Fruit fly (Drosophila melanogaster): ENCODE data around the gene omd.

The omd gene

DNA sequence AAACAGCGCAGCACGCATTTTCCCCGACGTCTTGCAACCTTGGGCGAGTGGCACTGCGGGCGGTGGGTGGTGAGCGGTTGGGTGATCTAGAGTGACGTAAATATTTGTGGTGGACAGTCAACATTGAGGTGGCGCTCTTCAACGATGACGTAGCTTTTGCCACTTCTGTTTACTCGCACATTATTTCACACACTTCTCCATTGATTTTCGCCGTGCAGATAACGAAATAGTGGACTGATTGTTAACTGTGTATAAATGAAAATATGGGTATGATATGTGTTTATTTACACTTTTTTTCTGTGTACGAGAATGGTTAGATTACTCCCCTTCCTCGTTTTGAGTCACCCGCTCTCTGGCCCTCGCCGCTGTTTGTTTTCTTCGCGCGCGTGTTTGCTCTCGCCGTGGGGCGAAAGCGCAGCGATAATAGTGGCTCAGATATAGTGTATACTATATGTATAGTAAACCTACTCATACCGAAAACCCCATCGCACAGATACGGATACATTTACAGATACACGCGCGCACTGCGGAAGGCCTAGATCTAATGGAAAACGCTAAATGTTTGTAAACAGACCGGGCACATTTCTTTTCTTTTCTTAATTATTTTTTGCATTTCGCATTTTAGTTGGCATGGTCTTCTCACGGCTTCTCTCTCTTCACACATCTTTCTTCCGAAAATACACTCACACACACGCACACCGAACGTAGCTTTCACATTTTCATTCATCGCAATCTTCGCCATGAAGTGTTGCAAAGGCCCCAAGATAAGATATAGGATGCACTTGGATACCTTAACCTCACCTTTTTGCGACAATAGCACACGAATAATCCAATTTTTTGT is at the start of gene omd (continued):
- TF ChIP-seq CG8765 (GFP tag; IDR thresholded peaks at IDR 0.05) (no peak), run (tag; optimal IDR thresholded peaks at IDR 0.05) (no peak), Hey (tag; optimal IDR thresholded peaks at IDR 0.05) (peak; percentile 84), shn (GFP tag; optimal IDR thresholded peaks at IDR 0.05) (peak; percentile 39), CG9215 (GFP tag; IDR thresholded peaks at IDR 0.05) (no peak), CG14710 (tag; optimal IDR thresholded peaks at IDR 0.05) (peak; percentile 50), CG4820 (GFP tag; optimal IDR thresholded peaks at IDR 0.05) (peak; percentile 23), CG4404 (GFP tag; IDR thresholded peaks at IDR 0.05) (no peak), jing (GFP tag; optimal IDR thresholded peaks at IDR 0.05) (no peak), crol (GFP tag; IDR thresholded peaks at IDR 0.05) (peak; percentile 75), CG10979 (tag; optimal IDR thresholded peaks at IDR 0.05) (peak; percentile 31), Deaf1 (tag; optimal IDR thresholded peaks at IDR 0.05) (no peak), CG15269 (tag; optimal IDR thresholded peaks at IDR 0.05) (no peak), Poxn (GFP tag; IDR thresholded peaks at IDR 0.05) (peak; percentile 19; the same call in 1 of the 2 replicates), CG33213 (GFP tag; optimal IDR thresholded peaks at IDR 0.05) (peak; percentile 55), corto (GFP tag; optimal IDR thresholded peaks at IDR 0.05) (no peak), pan (optimal IDR thresholded peaks at IDR 0.05) (no peak), pan (GFP tag; optimal IDR thresholded peaks at IDR 0.05 in 1 of 2, IDR thresholded peaks at IDR 0.05 in 1 of 2) (peak in 1 of 2 experiments; percentile 43), so (GFP tag; IDR thresholded peaks at IDR 0.05) (no peak), Lpt (GFP tag; optimal IDR thresholded peaks at IDR 0.05) (no peak), CG8388 (GFP tag; optimal IDR thresholded peaks at IDR 0.05) (peak; percentile 16), Six4 (GFP tag; optimal IDR thresholded peaks at IDR 0.05) (no peak), Dp (GFP tag; optimal IDR thresholded peaks at IDR 0.05) (peak; percentile 9), nmo (GFP tag; optimal IDR thresholded peaks at IDR 0.05) (peak; percentile 8), CG8290 (GFP tag; optimal IDR thresholded peaks at IDR 0.05) (no peak), CG8290 (tag; optimal IDR thresholded peaks at IDR 0.05) (peak in 1 of 2 experiments; percentile 51), Gsc (GFP tag; IDR thresholded peaks at IDR 0.05) (no peak), CG5245 (GFP tag; optimal IDR thresholded peaks at IDR 0.05) (peak; percentile 33), CG13296 (GFP tag; optimal IDR thresholded peaks at IDR 0.05) (peak; percentile 75), Elba2 (GFP tag; optimal IDR thresholded peaks at IDR 0.05) (no peak), nerfin-1 (tag; optimal IDR thresholded peaks at IDR 0.05) (peak; percentile 64), pita (GFP tag; optimal IDR thresholded peaks at IDR 0.05) (no peak), pum (GFP tag; optimal IDR thresholded peaks at IDR 0.05) (peak; percentile 23), CG8478 (optimal IDR thresholded peaks at IDR 0.05) (no peak), croc (GFP tag; conservative IDR thresholded peaks at IDR 0.05) (peak; percentile 29; the same call in 2 of the 3 replicates), sima (GFP tag; optimal IDR thresholded peaks at IDR 0.05) (peak; percentile 3), abd-A (tag; optimal IDR thresholded peaks at IDR 0.05) (no peak), Pdp1 (GFP tag; optimal IDR thresholded peaks at IDR 0.05) (peak; percentile 43 to 83), rib (GFP tag; IDR thresholded peaks at IDR 0.05) (peak; percentile 55), sqz (GFP tag; optimal IDR thresholded peaks at IDR 0.05) (no peak), gcm (GFP tag; optimal IDR thresholded peaks at IDR 0.05) (no peak), vvl (GFP tag; IDR thresholded peaks at IDR 0.05) (peak; percentile 64), CG42726 (GFP tag; IDR thresholded peaks at IDR 0.05; ENCODE audit: partially characterized antibody) (no peak), CG3847 (GFP tag; IDR thresholded peaks at IDR 0.05) (0 out of 2 replicates have a peak, but pooled peaks have one; percentile 15), fd3F (GFP tag; optimal IDR thresholded peaks at IDR 0.05) (no peak), CG15479 (GFP tag; optimal IDR thresholded peaks at IDR 0.05) (peak; percentile 15), CG13123 (GFP tag; optimal IDR thresholded peaks at IDR 0.05) (peak; percentile 33), eyg (GFP tag; optimal IDR thresholded peaks at IDR 0.05) (peak; percentile 69), ATbp (GFP tag; optimal IDR thresholded peaks at IDR 0.05) (peak; percentile 89), Oaz (GFP tag; IDR thresholded peaks at IDR 0.05) (no peak)
